Worm (Caenorhabditis elegans) whole organism, young adult: ENCODE data around the gene F38B6.7.

Source experiments
- B0035.1 ChIP-seq: sonication (generic microtip); optimal IDR thresholded peaks from 2 replicates; lab custom pipeline; 2016; ENCODE audit warnings: missing genetic modification characterization, mild to moderate bottlenecking, missing compliant biosample characterization, missing genotype, missing genetic modification reagents
- D2030.7 ChIP-seq: fragments of 200-800 bp; sonication (Bioruptor generic); IDR thresholded peaks from 2 replicates; pipeline ENCODE4 v1.3.6; 2022; ENCODE audit warnings: missing genetic modification reagents, missing genetic modification characterization, missing compliant biosample characterization
- F10E7.11 ChIP-seq: sonication (generic microtip); optimal IDR thresholded peaks from 2 replicates; lab custom pipeline; 2017; ENCODE audit warnings: mild to moderate bottlenecking, missing genetic modification characterization, moderate library complexity, missing compliant biosample characterization
- F23B12.7 ChIP-seq: sonication (generic microtip); optimal IDR thresholded peaks from 2 replicates; lab custom pipeline; 2017; ENCODE audit warnings: missing genetic modification characterization, mild to moderate bottlenecking, missing compliant biosample characterization, antibody characterized with exemption, moderate library complexity; ENCODE audit not compliant: insufficient read depth
- F49E8.2 ChIP-seq: sonication (generic microtip); optimal IDR thresholded peaks from 3 replicates; lab custom pipeline; 2017; ENCODE audit warnings: missing genetic modification characterization, mild to moderate bottlenecking, missing compliant biosample characterization, antibody characterized with exemption, moderate library complexity; ENCODE audit not compliant: insufficient read depth
- F57C9.4 ChIP-seq: sonication (generic microtip); optimal IDR thresholded peaks from 2 replicates; lab custom pipeline; 2017; ENCODE audit warnings: mild to moderate bottlenecking, missing genetic modification characterization, missing compliant biosample characterization
- Y56A3A.18 ChIP-seq: fragments of 200-800 bp; sonication (Bioruptor generic); IDR thresholded peaks from 2 replicates; pipeline ENCODE4 v1.3.6; 2022; ENCODE audit warnings: missing genetic modification reagents, missing genetic modification characterization, missing compliant biosample characterization
- Y95B8A.8 ChIP-seq: fragments of 200-800 bp; sonication (Bioruptor generic); IDR thresholded peaks from 2 replicates; pipeline ENCODE4 v1.3.6; 2022; ENCODE audit warnings: missing genetic modification reagents, missing genetic modification characterization, missing compliant biosample characterization
- cebp-1 ChIP-seq, 2 experiments: fragments of 200-800 bp in 1 of 2; sonication (Bioruptor generic) in 1 of 2; sonication (generic microtip) in 1 of 2; IDR thresholded peaks in 1 of 2; optimal IDR thresholded peaks in 1 of 2; 2 replicates each; pipeline versions ENCODE4 v1.3.6 to Lab custom; 2017 to 2022; ENCODE audit warnings: missing compliant biosample characterization in 2 of 2, missing genetic modification characterization in 2 of 2, mild to moderate bottlenecking in 1 of 2, missing genetic modification reagents in 1 of 2, moderate library complexity in 1 of 2
- ceh-40 ChIP-seq: fragments of 200-800 bp; sonication (Bioruptor generic); IDR thresholded peaks from 2 replicates; pipeline ENCODE4 v1.3.6; 2022; ENCODE audit warnings: missing genetic modification characterization, missing compliant biosample characterization
- ceh-58 ChIP-seq: fragments of 200-800 bp; sonication (Bioruptor generic); IDR thresholded peaks from 2 replicates; pipeline ENCODE4 v1.3.6; 2022; ENCODE audit warnings: missing genetic modification characterization, missing compliant biosample characterization
- ceh-79 ChIP-seq: sonication (generic microtip); optimal IDR thresholded peaks from 2 replicates; lab custom pipeline; 2017; ENCODE audit warnings: mild to moderate bottlenecking, missing genetic modification characterization, missing compliant biosample characterization
- dox-1 ChIP-seq: fragments of 200-800 bp; sonication (Bioruptor generic); IDR thresholded peaks from 2 replicates; pipeline ENCODE4 v1.3.6; 2022; ENCODE audit warnings: missing genetic modification reagents, missing genetic modification characterization, missing compliant biosample characterization
- dpl-1 ChIP-seq: fragments of 150-350 bp; optimal IDR thresholded peaks from 2 replicates; lab custom pipeline; 2014; ENCODE audit warnings: missing biosample characterization, missing genetic modification reagents, missing genetic modification characterization
- efl-1 ChIP-seq: fragments of 150-350 bp; optimal IDR thresholded peaks from 2 replicates; lab custom pipeline; 2014; ENCODE audit warnings: missing biosample characterization, missing genetic modification reagents, missing genetic modification characterization
- egl-18 ChIP-seq: fragments of 200-800 bp; sonication (Bioruptor generic); IDR thresholded peaks from 2 replicates; pipeline ENCODE4 v1.3.6; 2022; ENCODE audit warnings: missing genetic modification reagents, missing genetic modification characterization, missing compliant biosample characterization
- egl-44 ChIP-seq: fragments of 200-800 bp; sonication (Bioruptor generic); IDR thresholded peaks from 2 replicates; pipeline ENCODE4 v1.3.6; 2022; ENCODE audit warnings: missing genetic modification reagents, missing genetic modification characterization, missing compliant biosample characterization
- gei-17 ChIP-seq: fragments of 200-800 bp; sonication (Bioruptor generic); optimal IDR thresholded peaks from 2 replicates; lab custom pipeline; 2018; ENCODE audit warnings: mild to moderate bottlenecking, missing genetic modification characterization, missing compliant biosample characterization
- let-607 ChIP-seq, 2 experiments: fragments of 200-800 bp in 1 of 2; sonication (Bioruptor generic) in 1 of 2; sonication (generic microtip) in 1 of 2; optimal IDR thresholded peaks; 2 replicates each; lab custom pipeline; 2016 to 2018; ENCODE audit warnings: mild to moderate bottlenecking in 2 of 2, missing compliant biosample characterization in 2 of 2, missing genetic modification characterization in 2 of 2, moderate library complexity in 2 of 2, missing genotype in 1 of 2
- mel-28 ChIP-seq: sonication (generic microtip); optimal IDR thresholded peaks from 2 replicates; lab custom pipeline; 2016; ENCODE audit warnings: borderline replicate concordance, mild to moderate bottlenecking, missing genetic modification characterization, missing compliant biosample characterization
- nhr-179 ChIP-seq: sonication (generic microtip); optimal IDR thresholded peaks from 2 replicates; lab custom pipeline; 2016; ENCODE audit warnings: mild to moderate bottlenecking, missing genetic modification characterization, missing compliant biosample characterization
- nhr-27 ChIP-seq: fragments of 200-800 bp; sonication (Bioruptor generic); optimal IDR thresholded peaks from 2 replicates; lab custom pipeline; 2018; ENCODE audit warnings: mild to moderate bottlenecking, missing genetic modification characterization, moderate library complexity, missing compliant biosample characterization
- nhr-80 ChIP-seq: sonication (generic microtip); optimal IDR thresholded peaks from 2 replicates; lab custom pipeline; 2016; ENCODE audit warnings: missing genetic modification characterization, missing compliant biosample characterization
- rec-8 ChIP-seq, 2 experiments: sonication (generic microtip); optimal IDR thresholded peaks; 2 replicates each; lab custom pipeline; 2016; ENCODE audit warnings: mild to moderate bottlenecking in 2 of 2, missing genetic modification characterization in 2 of 2, missing genetic modification reagents in 2 of 2, missing genotype in 2 of 2, missing biosample characterization in 1 of 2, missing compliant biosample characterization in 1 of 2, moderate library complexity in 1 of 2
- repo-1 ChIP-seq: sonication (generic microtip); optimal IDR thresholded peaks from 2 replicates; lab custom pipeline; 2017; ENCODE audit warnings: mild to moderate bottlenecking, missing genetic modification characterization, missing compliant biosample characterization
- rpc-1 ChIP-seq, 2 experiments: fragments of 150-350 bp in 1 of 2; sonication (generic microtip) in 1 of 2; optimal IDR thresholded peaks; 2 replicates each; lab custom pipeline; 2014 to 2018; ENCODE audit warnings: missing biosample characterization in 1 of 2, missing genetic modification characterization in 1 of 2, missing genetic modification reagents in 1 of 2, missing genotype in 1 of 2
- snpc-3.4 ChIP-seq: sonication (generic microtip); optimal IDR thresholded peaks from 2 replicates; lab custom pipeline; 2017; ENCODE audit warnings: missing genetic modification characterization, mild to moderate bottlenecking, missing compliant biosample characterization, antibody characterized with exemption, moderate library complexity, missing genotype, missing genetic modification reagents
- tlf-1 ChIP-seq: fragments of 200-800 bp; sonication (Bioruptor generic); optimal IDR thresholded peaks from 2 replicates; lab custom pipeline; 2018; ENCODE audit warnings: mild to moderate bottlenecking, missing genetic modification characterization, missing compliant biosample characterization
- zim-3 ChIP-seq: sonication (generic microtip); optimal IDR thresholded peaks from 2 replicates; lab custom pipeline; 2017; ENCODE audit warnings: mild to moderate bottlenecking, missing genetic modification characterization, moderate library complexity, missing compliant biosample characterization
- ztf-18 ChIP-seq: sonication (generic microtip); optimal IDR thresholded peaks from 2 replicates; lab custom pipeline; 2016; ENCODE audit warnings: missing genotype, mild to moderate bottlenecking, missing genetic modification characterization, missing compliant biosample characterization

The F38B6.7 gene

ce11 chrX:6682683-6683082, 15.5 kb downstream of the F38B6.7 start, which contains the start of gene F38B6.8:
Gene F38B6.8 (minus strand): TSS chrX:6682783.
- no peak for TF ChIP-seq rec-8 (tag; optimal IDR thresholded peaks at IDR 0.05; lab: Kevin White, UChicago)

ce11 chrX:6674333-6674919, 23.7 kb downstream of the F38B6.7 start, which contains the start of gene F38B6.4:
Gene F38B6.4 (plus strand): TSS chrX:6674869.
- TF ChIP-seq nhr-80 (tag; lab: Kevin White, UChicago), result peak; percentile 63
- TF ChIP-seq efl-1 (GFP tag; lab: Kevin White, UChicago), result no peak
- no peak for TF ChIP-seq dox-1 (GFP tag; lab: Robert Waterston, UW)
- no peak for TF ChIP-seq zim-3 (tag; lab: Kevin White, UChicago)
- TF ChIP-seq gei-17, result no peak
- TF ChIP-seq D2030.7 (GFP tag; lab: Robert Waterston, UW), result no peak

ce11 chrX:6672519-6672918, 25.6 kb downstream of the F38B6.7 start, which contains the start of gene col-172:
Gene col-172 (plus strand): TSS chrX:6672819.
- TF ChIP-seq F49E8.2 (tag; lab: Kevin White, UChicago) (no peak), dpl-1 (GFP tag; lab: Kevin White, UChicago) (no peak), ceh-40 (GFP tag; lab: Robert Waterston, UW) (no peak), repo-1 (tag; lab: Kevin White, UChicago) (no peak), F10E7.11 (tag; lab: Kevin White, UChicago) (no peak), F23B12.7 (tag; lab: Kevin White, UChicago) (no peak), Y56A3A.18 (GFP tag; lab: Robert Waterston, UW) (no peak)

ce11 chrX:6671717-6672116, 26.4 kb downstream of the F38B6.7 start:
- TF ChIP-seq F57C9.4 (no peak), nhr-179 (tag; lab: Kevin White, UChicago) (no peak), mel-28 (tag; lab: Kevin White, UChicago) (no peak), snpc-3.4 (tag; lab: Kevin White, UChicago) (no peak), egl-18 (GFP tag; lab: Robert Waterston, UW) (no peak), nhr-27 (tag; lab: Kevin White, UChicago) (no peak), cebp-1 (GFP tag; IDR thresholded peaks at IDR 0.05; lab: Robert Waterston, UW) (no peak), cebp-1 (tag; optimal IDR thresholded peaks at IDR 0.05; lab: Kevin White, UChicago) (no peak), dpl-1 (GFP tag; lab: Kevin White, UChicago) (no peak), ceh-58 (GFP tag; lab: Robert Waterston, UW) (no peak), rpc-1 (optimal IDR thresholded peaks at IDR 0.05; lab: Kevin White, UChicago) (no peak), rpc-1 (tag; optimal IDR thresholded peaks at IDR 0.05; lab: Kevin White, UChicago) (no peak), ceh-79 (no peak), ztf-18 (tag; lab: Kevin White, UChicago) (no peak), let-607 (tag; optimal IDR thresholded peaks at IDR 0.05; lab: Kevin White, UChicago) (no peak), egl-44 (GFP tag; lab: Robert Waterston, UW) (no peak), Y95B8A.8 (no peak), B0035.1 (tag; lab: Kevin White, UChicago) (no peak), tlf-1 (GFP tag; lab: Kevin White, UChicago) (no peak)
- TF ChIP-seq, all 124 proteins: peak for 0
